Worm (Caenorhabditis elegans) whole organism, mixed stage, embryonic: ENCODE data around the gene C17F4.12.

Experiments used
- bed-3 ChIP-seq: fragments of 200-800 bp; sonication (Bioruptor generic); optimal IDR thresholded peaks from 3 replicates; lab custom pipeline; 2018; ENCODE audit warnings: mild to moderate bottlenecking, missing genetic modification characterization, moderate library complexity, missing compliant biosample characterization
- blmp-1 ChIP-seq: fragments of 150-350 bp; optimal IDR thresholded peaks from 2 replicates; lab custom pipeline; 2014; ENCODE audit warnings: missing biosample characterization, missing genetic modification characterization
- ceh-43 ChIP-seq: fragments of 200-800 bp; sonication (Bioruptor generic); optimal IDR thresholded peaks from 2 replicates; lab custom pipeline; 2018; ENCODE audit warnings: mild to moderate bottlenecking, missing genetic modification characterization, moderate library complexity, missing compliant biosample characterization
- ces-1 ChIP-seq: fragments of 150-350 bp; optimal IDR thresholded peaks from 2 replicates; lab custom pipeline; 2014; ENCODE audit warnings: missing biosample characterization, missing genetic modification reagents, missing genetic modification characterization
- cnd-1 ChIP-seq: fragments of 200-800 bp; sonication (Bioruptor generic); optimal IDR thresholded peaks from 2 replicates; lab custom pipeline; 2018; ENCODE audit warnings: mild to moderate bottlenecking, missing genetic modification characterization, missing compliant biosample characterization
- drap-1 ChIP-seq: fragments of 200-800 bp; sonication (Bioruptor generic); optimal IDR thresholded peaks from 3 replicates; lab custom pipeline; 2018; ENCODE audit warnings: mild to moderate bottlenecking, missing genetic modification characterization, missing compliant biosample characterization
- elt-1 ChIP-seq: sonication (generic microtip); optimal IDR thresholded peaks from 2 replicates; lab custom pipeline; 2017; ENCODE audit warnings: missing genetic modification characterization, mild to moderate bottlenecking, missing compliant biosample characterization, antibody characterized with exemption, moderate library complexity, borderline replicate concordance; ENCODE audit not compliant: insufficient read depth
- elt-3 ChIP-seq: fragments of 150-350 bp; optimal IDR thresholded peaks from 2 replicates; lab custom pipeline; 2014; ENCODE audit warnings: missing biosample characterization, missing genetic modification characterization
- flh-1 ChIP-seq: fragments of 200-800 bp; sonication (Bioruptor generic); optimal IDR thresholded peaks from 2 replicates; lab custom pipeline; 2018; ENCODE audit warnings: mild to moderate bottlenecking, missing genetic modification characterization, moderate library complexity, missing compliant biosample characterization
- ham-2 ChIP-seq: fragments of 200-800 bp; sonication (Bioruptor generic); optimal IDR thresholded peaks from 2 replicates; lab custom pipeline; 2018; ENCODE audit warnings: mild to moderate bottlenecking, missing genetic modification characterization, missing compliant biosample characterization
- hlh-1 ChIP-seq: fragments of 150-350 bp; optimal IDR thresholded peaks from 2 replicates; lab custom pipeline; 2014; ENCODE audit warnings: missing biosample characterization, missing genetic modification reagents, missing genetic modification characterization
- lin-13 ChIP-seq: fragments of 150-350 bp; optimal IDR thresholded peaks from 2 replicates; lab custom pipeline; 2014; ENCODE audit warnings: missing biosample characterization, missing genetic modification characterization
- lin-32 ChIP-seq: fragments of 200-800 bp; sonication (Bioruptor generic); optimal IDR thresholded peaks from 2 replicates; lab custom pipeline; 2018; ENCODE audit warnings: mild to moderate bottlenecking, missing genetic modification characterization, missing compliant biosample characterization
- lsy-2 ChIP-seq: fragments of 150-350 bp; optimal IDR thresholded peaks from 2 replicates; lab custom pipeline; 2014; ENCODE audit warnings: missing biosample characterization, missing genetic modification characterization
- mab-5 ChIP-seq: fragments of 150-350 bp; optimal IDR thresholded peaks from 2 replicates; lab custom pipeline; 2014; ENCODE audit warnings: missing biosample characterization, missing genetic modification characterization
- mep-1 ChIP-seq: fragments of 150-350 bp; optimal IDR thresholded peaks from 2 replicates; lab custom pipeline; 2017; ENCODE audit warnings: missing biosample characterization, missing genetic modification reagents, missing genetic modification characterization, inconsistent platforms
- mls-2 ChIP-seq: sonication (generic microtip); optimal IDR thresholded peaks from 2 replicates; lab custom pipeline; 2016; ENCODE audit warnings: mild to moderate bottlenecking, missing genetic modification characterization, moderate library complexity, missing compliant biosample characterization
- nhr-12 ChIP-seq: fragments of 150-350 bp; optimal IDR thresholded peaks from 2 replicates; lab custom pipeline; 2014; ENCODE audit warnings: missing biosample characterization, missing genetic modification characterization
- nhr-2 ChIP-seq: fragments of 150-350 bp; optimal IDR thresholded peaks from 2 replicates; lab custom pipeline; 2014; ENCODE audit warnings: missing biosample characterization, missing genetic modification characterization
- nhr-237 ChIP-seq: fragments of 150-350 bp; optimal IDR thresholded peaks from 2 replicates; lab custom pipeline; 2014; ENCODE audit warnings: missing biosample characterization, missing genetic modification characterization
- nhr-28 ChIP-seq: fragments of 150-350 bp; optimal IDR thresholded peaks from 2 replicates; lab custom pipeline; 2014; ENCODE audit warnings: missing biosample characterization, missing genetic modification characterization
- nhr-76 ChIP-seq: sonication (generic microtip); optimal IDR thresholded peaks from 2 replicates; lab custom pipeline; 2017; ENCODE audit warnings: missing biosample characterization, missing genetic modification characterization
- pha-4 ChIP-seq: fragments of 150-350 bp; optimal IDR thresholded peaks from 2 replicates; lab custom pipeline; 2018; ENCODE audit warnings: missing biosample characterization, missing genetic modification reagents, missing genetic modification characterization
- sem-2 ChIP-seq: fragments of 200-800 bp; sonication (Bioruptor generic); optimal IDR thresholded peaks from 2 replicates; lab custom pipeline; 2018; ENCODE audit warnings: mild to moderate bottlenecking, missing genetic modification characterization, missing compliant biosample characterization
- sptf-1 ChIP-seq: sonication (generic microtip); optimal IDR thresholded peaks from 2 replicates; lab custom pipeline; 2017; ENCODE audit warnings: mild to moderate bottlenecking, missing genetic modification characterization, moderate library complexity, missing compliant biosample characterization
- tbx-8 ChIP-seq: fragments of 200-800 bp; sonication (Bioruptor generic); optimal IDR thresholded peaks from 2 replicates; lab custom pipeline; 2018; ENCODE audit warnings: mild to moderate bottlenecking, missing genetic modification characterization, moderate library complexity, missing compliant biosample characterization
- unc-39 ChIP-seq: fragments of 150-350 bp; optimal IDR thresholded peaks from 2 replicates; lab custom pipeline; 2014; ENCODE audit warnings: missing biosample characterization, missing genetic modification characterization
- unc-62 ChIP-seq: fragments of 150-350 bp; optimal IDR thresholded peaks from 2 replicates; lab custom pipeline; 2014; ENCODE audit warnings: missing biosample characterization, missing genetic modification reagents, missing genetic modification characterization
- zip-8 ChIP-seq: fragments of 150-350 bp; optimal IDR thresholded peaks from 2 replicates; lab custom pipeline; 2014; ENCODE audit warnings: missing biosample characterization, missing genetic modification characterization
- ztf-11 ChIP-seq: fragments of 150-350 bp; optimal IDR thresholded peaks from 2 replicates; lab custom pipeline; 2014; ENCODE audit warnings: missing biosample characterization, missing genetic modification characterization

C17F4.12 gene

ce11 chrII:3237038-3237521, 6.9 kb downstream of the C17F4.12 start, which contains the start of the genes srz-67 and C17F4.11:
Gene srz-67, minus strand, starts transcription at chrII:3237138.
Gene C17F4.11, plus strand, starts transcription at chrII:3237471.
- TF ChIP-seq nhr-2 (no peak), lin-32 (GFP tag; lab: Kevin White, UChicago) (no peak)

- no peak for TF ChIP-seq cnd-1 (tag; lab: Kevin White, UChicago)
- no peak for TF ChIP-seq unc-39 (tag; lab: Kevin White, UChicago)
- TF ChIP-seq ham-2 (GFP tag; lab: Kevin White, UChicago), result no peak
- no peak for TF ChIP-seq elt-3 (tag; lab: Kevin White, UChicago)
- no peak for TF ChIP-seq bed-3 (GFP tag; lab: Kevin White, UChicago)
- no peak for TF ChIP-seq mls-2 (tag; lab: Kevin White, UChicago)
- no peak for TF ChIP-seq nhr-28
These were observed 9.2 kb downstream of the C17F4.12 start, which contains the start of gene C17F4.8 for ce11 chrII:3234725-3235124. Gene C17F4.8, minus strand, starts transcription at chrII:3234825.

DNA sequence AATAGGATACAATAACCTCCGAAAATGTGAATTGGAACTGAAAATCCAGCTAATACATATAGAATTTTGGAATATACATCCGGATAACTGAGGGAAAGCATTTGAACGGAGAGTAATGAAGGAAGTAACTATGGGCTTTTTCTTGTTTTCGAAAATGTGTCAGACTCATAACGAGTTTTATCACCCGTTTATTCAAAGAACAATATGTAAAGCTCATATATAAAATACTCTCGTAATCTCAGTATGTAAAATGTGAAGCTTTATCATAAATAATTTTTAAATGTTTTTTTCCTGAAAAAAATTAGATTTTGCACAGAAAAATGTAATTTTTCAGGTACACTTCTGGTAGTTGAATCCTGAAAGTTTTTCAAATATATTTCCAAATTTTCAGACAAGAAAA, 13.5 kb downstream of the C17F4.12 start, which contains the start of gene srh-297:
TSS of gene srh-297 (minus strand) at position 101 of the 400 bp plus-strand sequence.
- TF ChIP-seq unc-39 (tag; lab: Kevin White, UChicago) (no peak), sem-2 (no peak), hlh-1 (tag; lab: Kevin White, UChicago) (no peak), lsy-2 (tag; lab: Kevin White, UChicago) (no peak), flh-1 (GFP tag; lab: Kevin White, UChicago) (no peak), pha-4 (tag; lab: Kevin White, UChicago) (no peak), ztf-11 (no peak), cnd-1 (tag; lab: Kevin White, UChicago) (no peak), lin-13 (tag; lab: Kevin White, UChicago) (no peak), nhr-237 (no peak), tbx-8 (no peak), elt-3 (tag; lab: Kevin White, UChicago) (no peak), mls-2 (tag; lab: Kevin White, UChicago) (no peak), zip-8 (tag; lab: Kevin White, UChicago) (no peak), mep-1 (no peak), mab-5 (no peak), nhr-2 (no peak), blmp-1 (no peak)

DNA sequence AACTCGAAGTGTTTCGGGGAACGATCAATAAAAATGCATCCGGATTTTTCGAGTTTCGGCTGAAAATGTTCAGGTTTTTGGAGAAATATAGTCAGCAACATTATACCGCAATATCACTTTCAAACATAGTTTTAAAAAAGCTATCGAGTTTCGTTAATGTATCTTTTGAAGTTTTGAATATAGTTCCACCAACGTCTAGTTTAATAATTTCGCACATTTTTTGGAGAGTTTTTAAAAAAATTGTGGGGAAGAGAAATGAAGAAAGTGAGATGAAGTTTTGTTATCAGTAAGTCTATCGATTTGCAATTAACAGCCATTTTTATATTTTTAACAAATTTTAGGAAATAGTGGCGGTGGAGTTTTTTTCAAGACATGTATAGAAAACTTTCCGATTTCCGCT, 18.2 kb downstream of the C17F4.12 start, which contains the start of gene ZC239.17:
TSS of gene ZC239.17 (minus strand) at position 101 of the 400 bp plus-strand sequence.
- TF ChIP-seq ceh-43 (GFP tag; lab: Kevin White, UChicago) (no peak), mls-2 (tag; lab: Kevin White, UChicago) (no peak), ztf-11 (no peak), tbx-8 (no peak), unc-62 (GFP tag; lab: Kevin White, UChicago) (no peak), sem-2 (no peak), unc-39 (tag; lab: Kevin White, UChicago) (no peak), lin-32 (GFP tag; lab: Kevin White, UChicago) (no peak), drap-1 (no peak), cnd-1 (tag; lab: Kevin White, UChicago) (no peak), sptf-1 (tag; lab: Kevin White, UChicago) (no peak), nhr-12 (tag; lab: Kevin White, UChicago) (no peak), mep-1 (no peak), nhr-237 (no peak), ham-2 (GFP tag; lab: Kevin White, UChicago) (no peak), nhr-28 (no peak), elt-3 (tag; lab: Kevin White, UChicago) (no peak), elt-1 (no peak)

ce11 chrII:3225200-3225599, 18.8 kb downstream of the C17F4.12 start, which contains the start of gene ZC239.16:
Gene ZC239.16, minus strand, starts transcription at chrII:3225319.
- TF ChIP-seq sem-2, result no peak
- no peak for TF ChIP-seq nhr-237
- no peak for TF ChIP-seq nhr-76
- TF ChIP-seq lin-13 (tag; lab: Kevin White, UChicago), result no peak
- TF ChIP-seq ces-1 (GFP tag; lab: Kevin White, UChicago), result no peak
- no peak for TF ChIP-seq unc-62 (GFP tag; lab: Kevin White, UChicago)
- no peak for TF ChIP-seq mls-2 (tag; lab: Kevin White, UChicago)
- TF ChIP-seq nhr-2, result no peak
- TF ChIP-seq, all 35 proteins: peak for 0
